Worm (Caenorhabditis elegans) whole organism, L3 larva: ENCODE results near the gene srh-304.

ENCODE experiments used
- ZK546.5 ChIP-seq: sonication (generic microtip); optimal IDR thresholded peaks from 2 replicates; lab custom pipeline; 2017; ENCODE audit warnings: missing biosample characterization, missing genetic modification characterization
- ama-1 ChIP-seq: fragments of 150-350 bp; optimal IDR thresholded peaks from 2 replicates; lab custom pipeline; 2018
- daf-12 ChIP-seq: fragments of 150-350 bp; optimal IDR thresholded peaks from 2 replicates; lab custom pipeline; 2014; ENCODE audit warnings: missing biosample characterization, missing genetic modification reagents, missing genetic modification characterization
- egl-27 ChIP-seq: sonication (generic microtip); optimal IDR thresholded peaks from 4 replicates; lab custom pipeline; 2017; ENCODE audit warnings: missing biosample characterization, missing genetic modification reagents, missing genetic modification characterization
- lin-39 ChIP-seq: fragments of 150-350 bp; optimal IDR thresholded peaks from 2 replicates; lab custom pipeline; 2018; ENCODE audit warnings: missing biosample characterization, missing genetic modification reagents, missing genetic modification characterization
- nhr-11 ChIP-seq: fragments of 150-350 bp; optimal IDR thresholded peaks from 2 replicates; lab custom pipeline; 2014; ENCODE audit warnings: missing biosample characterization, missing genetic modification characterization
- snpc-4 ChIP-seq: fragments of 150-350 bp; optimal IDR thresholded peaks from 2 replicates; lab custom pipeline; 2014; ENCODE audit warnings: missing biosample characterization, missing genetic modification characterization
- zag-1 ChIP-seq: fragments of 150-350 bp; optimal IDR thresholded peaks from 2 replicates; lab custom pipeline; 2014; ENCODE audit warnings: missing biosample characterization, missing genetic modification characterization
- ztf-11 ChIP-seq: fragments of 150-350 bp; optimal IDR thresholded peaks from 2 replicates; lab custom pipeline; 2014; ENCODE audit warnings: missing biosample characterization, missing genetic modification characterization

- TF ChIP-seq lin-39 (tag; lab: Kevin White, UChicago), result no peak
- no peak for TF ChIP-seq ztf-11
- no peak for TF ChIP-seq ZK546.5 (tag; lab: Kevin White, UChicago)
- no peak for TF ChIP-seq snpc-4 (tag; lab: Kevin White, UChicago)
- no peak for TF ChIP-seq daf-12 (tag; lab: Kevin White, UChicago)
- no peak for TF ChIP-seq egl-27 (tag; lab: Kevin White, UChicago)
- no peak for TF ChIP-seq ama-1 (lab: Kevin White, UChicago)
- TF ChIP-seq zag-1 (tag; lab: Kevin White, UChicago), result no peak
- TF ChIP-seq nhr-11 (tag; lab: Kevin White, UChicago), result no peak
Measured at ce11 chrV:17798789-17799188, 29.6 kb upstream of the srh-304 start, which contains the start of gene srx-18.
